Worm (Caenorhabditis elegans) whole organism, early embryonic: ENCODE data around the gene Y116F11A.1.

Source experiments
- B0310.2 ChIP-seq: sonication (generic microtip); optimal IDR thresholded peaks from 2 replicates; lab custom pipeline; 2016; ENCODE audit warnings: mild to moderate bottlenecking, missing genetic modification characterization, missing compliant biosample characterization
- F13C5.2 ChIP-seq: sonication (generic microtip); optimal IDR thresholded peaks from 2 replicates; lab custom pipeline; 2017; ENCODE audit warnings: mild to moderate bottlenecking, missing genetic modification characterization, inconsistent platforms, missing compliant biosample characterization
- aly-1 ChIP-seq: sonication (generic microtip); optimal IDR thresholded peaks from 2 replicates; lab custom pipeline; 2016; ENCODE audit warnings: missing genetic modification characterization, missing compliant biosample characterization
- ama-1 ChIP-seq: fragments of 150-350 bp; optimal IDR thresholded peaks from 2 replicates; lab custom pipeline; 2014
- ceh-13 ChIP-seq: fragments of 200-800 bp; sonication (Bioruptor generic); optimal IDR thresholded peaks from 2 replicates; lab custom pipeline; 2018; ENCODE audit warnings: mild to moderate bottlenecking, missing genetic modification characterization, missing compliant biosample characterization
- ceh-36 ChIP-seq: sonication (generic microtip); optimal IDR thresholded peaks from 2 replicates; lab custom pipeline; 2016; ENCODE audit warnings: missing genetic modification characterization, inconsistent platforms, missing compliant biosample characterization
- ets-7 ChIP-seq: sonication (generic microtip); optimal IDR thresholded peaks from 2 replicates; lab custom pipeline; 2016; ENCODE audit warnings: missing genotype, missing genetic modification characterization, missing compliant biosample characterization
- flt-1 ChIP-seq: fragments of 200-800 bp; sonication (Bioruptor generic); IDR thresholded peaks from 2 replicates; pipeline ENCODE4 v1.3.6; 2022; ENCODE audit warnings: missing genetic modification characterization, missing compliant biosample characterization
- hmbx-1 ChIP-seq: sonication (generic microtip); optimal IDR thresholded peaks from 2 replicates; lab custom pipeline; 2016; ENCODE audit warnings: mild to moderate bottlenecking, missing genetic modification characterization, missing compliant biosample characterization
- hmg-4 ChIP-seq: fragments of 200-800 bp; sonication (Bioruptor generic); optimal IDR thresholded peaks from 2 replicates; lab custom pipeline; 2018; ENCODE audit warnings: mild to moderate bottlenecking, missing genetic modification characterization, missing compliant biosample characterization
- hnd-1 ChIP-seq: sonication (generic microtip); optimal IDR thresholded peaks from 2 replicates; lab custom pipeline; 2016; ENCODE audit warnings: missing genetic modification characterization, missing compliant biosample characterization
- pes-1 ChIP-seq: fragments of 200-800 bp; sonication (Bioruptor generic); IDR thresholded peaks from 2 replicates; pipeline ENCODE4 v1.3.6; 2022; ENCODE audit warnings: missing genetic modification reagents, missing genetic modification characterization, missing compliant biosample characterization
- scrt-1 ChIP-seq: fragments of 200-800 bp; sonication (Bioruptor generic); IDR thresholded peaks from 2 replicates; pipeline ENCODE4 v1.3.6; 2022; ENCODE audit warnings: missing genetic modification characterization, missing compliant biosample characterization
- sea-1 ChIP-seq: fragments of 200-800 bp; sonication (Bioruptor generic); conservative IDR thresholded peaks from 2 replicates; pipeline ENCODE4 v1.3.6; 2022; ENCODE audit warnings: missing genetic modification characterization, missing compliant biosample characterization
- tbx-11 ChIP-seq: fragments of 200-800 bp; sonication (Bioruptor generic); IDR thresholded peaks from 2 replicates; pipeline ENCODE4 v1.3.6; 2022; ENCODE audit warnings: missing genetic modification characterization, missing compliant biosample characterization
- tbx-37 ChIP-seq: fragments of 200-800 bp; sonication (Bioruptor generic); conservative IDR thresholded peaks from 2 replicates; pipeline ENCODE4 v1.3.6; 2022; ENCODE audit warnings: missing genetic modification reagents, missing genetic modification characterization, missing compliant biosample characterization
- tra-4 ChIP-seq: sonication (generic microtip); optimal IDR thresholded peaks from 2 replicates; lab custom pipeline; 2017; ENCODE audit warnings: missing genetic modification characterization, missing compliant biosample characterization

Gene Y116F11A.1

ce11 chrV:19715847-19716246 lies 14.5 kb upstream of the Y116F11A.1 start, which contains the start of gene Y43F8C.17:
Y43F8C.17 (plus strand) TSS chrV:19716147.
- TF ChIP-seq tbx-37 (GFP tag; lab: Robert Waterston, UW) (no peak), F13C5.2 (tag; lab: Kevin White, UChicago) (no peak), ceh-36 (no peak), hmbx-1 (tag; lab: Kevin White, UChicago) (no peak), ama-1 (no peak), tbx-11 (GFP tag; lab: Robert Waterston, UW) (no peak), hmg-4 (GFP tag; lab: Kevin White, UChicago) (no peak), B0310.2 (no peak), tra-4 (tag; lab: Kevin White, UChicago) (no peak), flt-1 (GFP tag; lab: Robert Waterston, UW) (no peak), aly-1 (tag; lab: Kevin White, UChicago) (no peak), pes-1 (GFP tag; lab: Robert Waterston, UW) (no peak), ceh-13 (GFP tag; lab: Kevin White, UChicago) (no peak), hnd-1 (tag; lab: Kevin White, UChicago) (no peak), ets-7 (tag; lab: Kevin White, UChicago) (no peak), sea-1 (GFP tag; lab: Robert Waterston, UW) (no peak), scrt-1 (GFP tag; lab: Robert Waterston, UW) (no peak)

- TF ChIP-seq ceh-13 (GFP tag; lab: Kevin White, UChicago) (no peak), ama-1 (no peak), B0310.2 (no peak), tra-4 (tag; lab: Kevin White, UChicago) (no peak), tbx-11 (GFP tag; lab: Robert Waterston, UW) (no peak), aly-1 (tag; lab: Kevin White, UChicago) (no peak), flt-1 (GFP tag; lab: Robert Waterston, UW) (no peak), pes-1 (GFP tag; lab: Robert Waterston, UW) (no peak), sea-1 (GFP tag; lab: Robert Waterston, UW) (no peak), hmg-4 (GFP tag; lab: Kevin White, UChicago) (no peak), F13C5.2 (tag; lab: Kevin White, UChicago) (no peak), scrt-1 (GFP tag; lab: Robert Waterston, UW) (no peak)
Measured at ce11 chrV:19717933-19718332, 12.4 kb upstream of the Y116F11A.1 start.

ce11 chrV:19718660-19719059 lies 11.7 kb upstream of the Y116F11A.1 start:
- TF ChIP-seq ceh-36 (peak; percentile 53), hnd-1 (tag; lab: Kevin White, UChicago) (no peak), tra-4 (tag; lab: Kevin White, UChicago) (no peak)

- TF ChIP-seq pes-1 (GFP tag; lab: Robert Waterston, UW) (no peak), ets-7 (tag; lab: Kevin White, UChicago) (peak; percentile 69)
Measured at ce11 chrV:19719253-19719652, 11.1 kb upstream of the Y116F11A.1 start, which contains the start of gene Y116F11A.6. Y116F11A.6 (plus strand) TSS chrV:19719553.

ce11 chrV:19722881-19723280 lies 7.5 kb upstream of the Y116F11A.1 start:
- TF ChIP-seq hnd-1 (tag; lab: Kevin White, UChicago) (peak; percentile 52), scrt-1 (GFP tag; lab: Robert Waterston, UW) (peak; percentile 83), ama-1 (no peak), F13C5.2 (tag; lab: Kevin White, UChicago) (peak; percentile 78), tbx-37 (GFP tag; lab: Robert Waterston, UW) (peak; percentile 80), B0310.2 (peak; percentile 9), sea-1 (GFP tag; lab: Robert Waterston, UW) (peak; percentile 84), tra-4 (tag; lab: Kevin White, UChicago) (peak; percentile 39), tbx-11 (GFP tag; lab: Robert Waterston, UW) (peak; percentile 76), ceh-36 (peak; percentile 58), aly-1 (tag; lab: Kevin White, UChicago) (peak; percentile 65), ceh-13 (GFP tag; lab: Kevin White, UChicago) (peak; percentile 46), hmg-4 (GFP tag; lab: Kevin White, UChicago) (peak; percentile 64), pes-1 (GFP tag; lab: Robert Waterston, UW) (peak; percentile 89), hmbx-1 (tag; lab: Kevin White, UChicago) (peak; percentile 37), ets-7 (tag; lab: Kevin White, UChicago) (no peak), flt-1 (GFP tag; lab: Robert Waterston, UW) (peak; percentile 85)

- TF ChIP-seq scrt-1 (GFP tag; lab: Robert Waterston, UW) (no peak), hmg-4 (GFP tag; lab: Kevin White, UChicago) (no peak), aly-1 (tag; lab: Kevin White, UChicago) (no peak), ceh-36 (no peak)
Measured at ce11 chrV:19724589-19724988, 5.8 kb upstream of the Y116F11A.1 start.

ce11 chrV:19727990-19728389 lies 2.4 kb upstream of the Y116F11A.1 start:
- TF ChIP-seq ceh-36 (no peak), tbx-11 (GFP tag; lab: Robert Waterston, UW) (no peak), ets-7 (tag; lab: Kevin White, UChicago) (no peak), aly-1 (tag; lab: Kevin White, UChicago) (no peak), ceh-13 (GFP tag; lab: Kevin White, UChicago) (no peak), pes-1 (GFP tag; lab: Robert Waterston, UW) (no peak), B0310.2 (no peak), hnd-1 (tag; lab: Kevin White, UChicago) (no peak), hmbx-1 (tag; lab: Kevin White, UChicago) (no peak), scrt-1 (GFP tag; lab: Robert Waterston, UW) (no peak)

- TF ChIP-seq aly-1 (tag; lab: Kevin White, UChicago) (no peak), ceh-36 (no peak), flt-1 (GFP tag; lab: Robert Waterston, UW) (no peak), F13C5.2 (tag; lab: Kevin White, UChicago) (no peak), scrt-1 (GFP tag; lab: Robert Waterston, UW) (no peak), pes-1 (GFP tag; lab: Robert Waterston, UW) (no peak), sea-1 (GFP tag; lab: Robert Waterston, UW) (no peak), tra-4 (tag; lab: Kevin White, UChicago) (no peak), tbx-37 (GFP tag; lab: Robert Waterston, UW) (no peak), hmbx-1 (tag; lab: Kevin White, UChicago) (no peak), ceh-13 (GFP tag; lab: Kevin White, UChicago) (no peak), tbx-11 (GFP tag; lab: Robert Waterston, UW) (no peak), hnd-1 (tag; lab: Kevin White, UChicago) (no peak), hmg-4 (GFP tag; lab: Kevin White, UChicago) (no peak), ets-7 (tag; lab: Kevin White, UChicago) (no peak), ama-1 (no peak), B0310.2 (no peak)
Measured at ce11 chrV:19728731-19729130, 1.6 kb upstream of the Y116F11A.1 start, which contains the start of gene Y116F11A.3. Y116F11A.3 (plus strand) TSS chrV:19729031.
